Worm (Caenorhabditis elegans): ENCODE results near the gene rfl-1.

The rfl-1 gene

ce11 chrIII:7045643-7046042 lies 24.6 kb downstream of the rfl-1 start, which contains the start of gene R01H2.7:
R01H2.7 (minus strand) TSS chrIII:7045743.
- no peak for TF ChIP-seq egl-27 (tag; optimal IDR thresholded peaks at IDR 0.05)
- no peak for TF ChIP-seq nhr-77 (tag; optimal IDR thresholded peaks at IDR 0.05)
- no peak for TF ChIP-seq nhr-23 (tag; optimal IDR thresholded peaks at IDR 0.05)
- no peak for TF ChIP-seq unc-55 (GFP tag; optimal IDR thresholded peaks at IDR 0.05)
- TF ChIP-seq elt-3 (tag; optimal IDR thresholded peaks at IDR 0.05): no peak
- no peak for TF ChIP-seq sem-4 (tag; optimal IDR thresholded peaks at IDR 0.05)
- TF ChIP-seq nhr-129 (tag; optimal IDR thresholded peaks at IDR 0.05): no peak
- no peak for TF ChIP-seq ztf-1 (GFP tag; conservative IDR thresholded peaks at IDR 0.05)
- no peak for TF ChIP-seq F13H6.1 (tag; optimal IDR thresholded peaks at IDR 0.05)
- no peak for TF ChIP-seq skn-1 (tag; optimal IDR thresholded peaks at IDR 0.05)
- TF ChIP-seq nhr-12 (tag; optimal IDR thresholded peaks at IDR 0.05): no peak
- no peak for TF ChIP-seq unc-39 (tag; optimal IDR thresholded peaks at IDR 0.05)

DNA sequence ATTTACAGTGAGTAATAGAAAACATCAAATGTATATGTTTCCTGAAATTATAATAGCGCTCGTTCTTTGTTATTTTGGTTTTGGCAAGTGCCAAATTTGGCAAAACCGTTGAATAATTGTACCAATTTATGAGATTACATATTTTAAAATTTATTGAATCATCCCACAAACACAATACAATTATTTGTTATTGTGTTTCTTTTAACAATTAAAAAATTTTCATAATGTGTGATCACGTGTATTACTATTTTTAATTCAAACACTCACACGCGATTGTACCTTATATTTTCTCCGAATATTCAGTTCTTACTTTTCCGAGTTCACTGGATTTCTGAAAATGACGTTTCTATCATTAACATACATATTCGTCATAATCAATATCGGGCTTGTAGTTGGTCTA lies 35.2 kb downstream of the rfl-1 start, which contains the start of gene R01H2.2:
Gene R01H2.2 (plus strand): TSS at position 301 of the 400 bp plus-strand sequence.
- TF ChIP-seq elt-1 (tag; optimal IDR thresholded peaks at IDR 0.05): no peak
- TF ChIP-seq elt-3 (tag; optimal IDR thresholded peaks at IDR 0.05): no peak
- no peak for TF ChIP-seq ama-1 (optimal IDR thresholded peaks at IDR 0.05)
- TF ChIP-seq nhr-11 (tag; optimal IDR thresholded peaks at IDR 0.05): no peak
- no peak for TF ChIP-seq mdl-1 (tag; optimal IDR thresholded peaks at IDR 0.05)
- no peak for TF ChIP-seq unc-62 (GFP tag; optimal IDR thresholded peaks at IDR 0.05)
- no peak for TF ChIP-seq mbf-1 (tag; optimal IDR thresholded peaks at IDR 0.05)
- TF ChIP-seq nhr-6 (tag; optimal IDR thresholded peaks at IDR 0.05): no peak
- no peak for TF ChIP-seq ztf-1 (GFP tag; conservative IDR thresholded peaks at IDR 0.05)
- TF ChIP-seq aly-2 (tag; optimal IDR thresholded peaks at IDR 0.05): no peak
- no peak for TF ChIP-seq skn-1 (tag; optimal IDR thresholded peaks at IDR 0.05)
- no peak for TF ChIP-seq ZK546.5 (tag; optimal IDR thresholded peaks at IDR 0.05)
- TF ChIP-seq crh-2 (tag; optimal IDR thresholded peaks at IDR 0.05): no peak
- TF ChIP-seq C34F6.9 (tag; optimal IDR thresholded peaks at IDR 0.05): no peak
- no peak for TF ChIP-seq nhr-12 (tag; optimal IDR thresholded peaks at IDR 0.05)
- TF ChIP-seq zag-1 (tag; optimal IDR thresholded peaks at IDR 0.05): no peak

- TF ChIP-seq sma-9 (GFP tag; optimal IDR thresholded peaks at IDR 0.05) (no peak), sma-9 (tag; optimal IDR thresholded peaks at IDR 0.05) (no peak), ama-1 (optimal IDR thresholded peaks at IDR 0.05) (no peak), egl-27 (tag; optimal IDR thresholded peaks at IDR 0.05) (no peak), ZK546.5 (tag; optimal IDR thresholded peaks at IDR 0.05) (no peak), sma-3 (GFP tag; optimal IDR thresholded peaks at IDR 0.05) (no peak), elt-1 (tag; optimal IDR thresholded peaks at IDR 0.05) (no peak), zag-1 (tag; optimal IDR thresholded peaks at IDR 0.05) (no peak), mab-5 (tag; optimal IDR thresholded peaks at IDR 0.05) (no peak), dmd-4 (tag; optimal IDR thresholded peaks at IDR 0.05) (no peak)
Observed at ce11 chrIII:7060531-7061095, 39.6 kb downstream of the rfl-1 start, which contains the start of gene egg-2. egg-2 (minus strand) TSS chrIII:7060583.

DNA sequence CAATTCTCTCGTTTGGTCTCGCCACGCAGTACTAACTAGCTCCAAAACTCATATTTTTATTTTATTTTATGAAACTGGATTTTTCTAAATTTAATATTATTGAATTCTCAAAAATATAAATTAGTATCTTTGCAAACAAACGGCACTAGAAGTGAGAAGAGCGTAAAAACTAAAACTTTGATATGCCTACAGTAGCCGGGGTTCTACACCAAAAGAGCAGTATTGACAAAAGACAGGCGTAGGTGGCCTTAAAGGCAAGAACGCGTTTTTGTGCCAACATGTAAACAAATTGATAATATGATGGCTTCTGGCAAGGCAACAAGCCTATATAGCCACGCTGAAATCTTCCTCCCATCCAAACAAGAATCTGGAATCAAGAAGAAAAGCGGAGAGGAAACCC lies 41.6 kb downstream of the rfl-1 start, which contains the start of gene R01H2.1:
Gene R01H2.1 (plus strand): TSS at position 301 of the 400 bp plus-strand sequence.
- no peak for TF ChIP-seq mbf-1 (tag; optimal IDR thresholded peaks at IDR 0.05)
- TF ChIP-seq C34F6.9 (tag; optimal IDR thresholded peaks at IDR 0.05): no peak
- TF ChIP-seq ztf-11 (tag; optimal IDR thresholded peaks at IDR 0.05): no peak
- TF ChIP-seq elt-1 (tag; optimal IDR thresholded peaks at IDR 0.05): no peak
- TF ChIP-seq nhr-11 (tag; optimal IDR thresholded peaks at IDR 0.05): no peak
- TF ChIP-seq nhr-77 (tag; optimal IDR thresholded peaks at IDR 0.05): no peak
- no peak for TF ChIP-seq blmp-1 (tag; optimal IDR thresholded peaks at IDR 0.05; ENCODE audit: insufficient read depth)
- TF ChIP-seq peb-1 (tag; optimal IDR thresholded peaks at IDR 0.05): no peak

DNA sequence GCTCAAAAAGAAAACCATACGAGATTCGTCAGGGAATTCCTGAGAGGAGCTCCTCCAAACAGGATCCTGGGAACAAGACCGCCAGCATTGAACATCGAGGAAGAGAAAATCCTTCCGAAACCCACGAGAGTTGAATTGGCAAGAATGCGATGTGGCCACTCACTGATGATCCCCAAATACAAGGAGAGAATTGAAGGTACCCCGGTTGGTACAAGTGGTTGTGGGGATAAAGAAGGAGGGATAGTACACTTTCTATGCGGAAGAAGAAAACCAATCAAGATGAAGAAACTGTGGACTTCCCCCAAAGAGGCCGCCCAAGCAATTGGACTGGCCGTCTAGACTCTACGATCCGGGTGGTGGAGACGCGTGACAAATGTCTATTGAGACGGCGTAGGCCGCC lies 42.1 kb downstream of the rfl-1 start:
- TF ChIP-seq sma-3 (GFP tag; optimal IDR thresholded peaks at IDR 0.05) (no peak), ztf-11 (tag; optimal IDR thresholded peaks at IDR 0.05) (no peak), ztf-4 (tag; optimal IDR thresholded peaks at IDR 0.05) (no peak), C34F6.9 (tag; optimal IDR thresholded peaks at IDR 0.05) (no peak), R02D3.7 (tag; optimal IDR thresholded peaks at IDR 0.05) (no peak), elt-1 (tag; optimal IDR thresholded peaks at IDR 0.05) (no peak), peb-1 (tag; optimal IDR thresholded peaks at IDR 0.05) (no peak), blmp-1 (tag; optimal IDR thresholded peaks at IDR 0.05; ENCODE audit: insufficient read depth) (no peak), nhr-77 (tag; optimal IDR thresholded peaks at IDR 0.05) (no peak), skn-1 (tag; optimal IDR thresholded peaks at IDR 0.05) (no peak), nhr-237 (tag; optimal IDR thresholded peaks at IDR 0.05) (no peak), lin-39 (tag; optimal IDR thresholded peaks at IDR 0.05) (no peak), sma-9 (GFP tag; optimal IDR thresholded peaks at IDR 0.05) (no peak), sma-9 (tag; optimal IDR thresholded peaks at IDR 0.05) (no peak), mdl-1 (tag; optimal IDR thresholded peaks at IDR 0.05) (no peak), ceh-16 (tag; optimal IDR thresholded peaks at IDR 0.05) (no peak), egl-27 (tag; optimal IDR thresholded peaks at IDR 0.05) (no peak), nhr-6 (tag; optimal IDR thresholded peaks at IDR 0.05) (no peak)
